Fruit fly (Drosophila melanogaster): Measurements from ENCODE around the gene CG32104.

CG32104 gene

dm6 chr3L:12391240-12391843 is 7.8 kb downstream of the CG32104 start, which contains the start of gene Ncc69 (continued):
- TF ChIP-seq E2f2 (GFP tag; IDR thresholded peaks at IDR 0.05) (no peak; the same call in 1 of the 2 replicates), seq (GFP tag; IDR thresholded peaks at IDR 0.05) (no peak), CG2120 (GFP tag; optimal IDR thresholded peaks at IDR 0.05) (no peak), sisA (GFP tag; IDR thresholded peaks at IDR 0.05) (no peak), Sry-δ (GFP tag; optimal IDR thresholded peaks at IDR 0.05) (no peak), trh (GFP tag; optimal IDR thresholded peaks at IDR 0.05) (no peak), CG15696 (tag; optimal IDR thresholded peaks at IDR 0.05) (no peak), tna (GFP tag; IDR thresholded peaks at IDR 0.05; ENCODE audit: partially characterized antibody) (no peak), en (GFP tag; optimal IDR thresholded peaks at IDR 0.05) (no peak), zfh2 (GFP tag; optimal IDR thresholded peaks at IDR 0.05) (no peak), tin (GFP tag; optimal IDR thresholded peaks at IDR 0.05) (no peak), CG18262 (tag; optimal IDR thresholded peaks at IDR 0.05) (no peak), CG3065 (GFP tag; optimal IDR thresholded peaks at IDR 0.05) (no peak), CG33557 (GFP tag; optimal IDR thresholded peaks at IDR 0.05) (no peak), salm (tag; optimal IDR thresholded peaks at IDR 0.05) (no peak), CG3995 (GFP tag; optimal IDR thresholded peaks at IDR 0.05) (no peak), croc (GFP tag; conservative IDR thresholded peaks at IDR 0.05) (no peak), Mrtf (GFP tag; IDR thresholded peaks at IDR 0.05) (no peak), nau (GFP tag; optimal IDR thresholded peaks at IDR 0.05) (peak; percentile 4), her (GFP tag; optimal IDR thresholded peaks at IDR 0.05) (no peak), CG1024 (GFP tag; IDR thresholded peaks at IDR 0.05) (no peak), CG12104 (GFP tag; optimal IDR thresholded peaks at IDR 0.05) (no peak), run (tag; optimal IDR thresholded peaks at IDR 0.05) (no peak), ci (GFP tag; IDR thresholded peaks at IDR 0.05) (peak; percentile 42; the same call in 2 of the 3 replicates), Gug (GFP tag; IDR thresholded peaks at IDR 0.05) (no peak), tgo (GFP tag; IDR thresholded peaks at IDR 0.05) (no peak), CG10543 (GFP tag; optimal IDR thresholded peaks at IDR 0.05) (peak; percentile 54), zf30C (GFP tag; optimal IDR thresholded peaks at IDR 0.05) (no peak), Xrp1 (GFP tag; IDR thresholded peaks at IDR 0.05) (no peak), nmo (GFP tag; optimal IDR thresholded peaks at IDR 0.05) (no peak), CG17328 (GFP tag; IDR thresholded peaks at IDR 0.05) (peak; percentile 35), CG31388 (GFP tag; optimal IDR thresholded peaks at IDR 0.05) (no peak), gem (tag; optimal IDR thresholded peaks at IDR 0.05) (no peak), chm (GFP tag; IDR thresholded peaks at IDR 0.05) (peak; percentile 53; the same call in 1 of the 2 replicates), Kr (GFP tag; optimal IDR thresholded peaks at IDR 0.05) (no peak), CG2678 (tag; optimal IDR thresholded peaks at IDR 0.05) (no peak), CG4424 (GFP tag; optimal IDR thresholded peaks at IDR 0.05) (no peak), crol (GFP tag; IDR thresholded peaks at IDR 0.05) (no peak), dysf (GFP tag; IDR thresholded peaks at IDR 0.05) (no peak), dmrt11E (tag; optimal IDR thresholded peaks at IDR 0.05) (no peak), Dip3 (GFP tag; optimal IDR thresholded peaks at IDR 0.05) (no peak), D19A (tag; optimal IDR thresholded peaks at IDR 0.05) (no peak), CTCF (GFP tag; optimal IDR thresholded peaks at IDR 0.05) (no peak), Hand (GFP tag; optimal IDR thresholded peaks at IDR 0.05) (no peak), CG5180 (GFP tag; optimal IDR thresholded peaks at IDR 0.05) (peak; percentile 75), hb (GFP tag; IDR thresholded peaks at IDR 0.05; ENCODE audit: partially characterized antibody) (no peak), CG2129 (GFP tag; IDR thresholded peaks at IDR 0.05; ENCODE audit: partially characterized antibody) (no peak), bigmax (GFP tag; optimal IDR thresholded peaks at IDR 0.05) (no peak), crp (GFP tag; optimal IDR thresholded peaks at IDR 0.05) (peak in 1 of 2 experiments; percentile 6), esg (GFP tag; conservative IDR thresholded peaks at IDR 0.05) (no peak), CG15514 (GFP tag; optimal IDR thresholded peaks at IDR 0.05) (peak; percentile 28)
